Worm (Caenorhabditis elegans) whole organism, L2 larva: Measurements from ENCODE around the gene ZK1248.17.

ENCODE experiments used
- Y55F3AM.14 ChIP-seq: fragments of 200-800 bp; sonication (Bioruptor generic); optimal IDR thresholded peaks from 2 replicates; lab custom pipeline; 2018; ENCODE audit warnings: mild to moderate bottlenecking, missing genetic modification characterization, missing compliant biosample characterization
- elt-3 ChIP-seq: sonication (generic microtip); optimal IDR thresholded peaks from 2 replicates; lab custom pipeline; 2017; ENCODE audit warnings: missing biosample characterization, missing genetic modification characterization
- fos-1 ChIP-seq: fragments of 150-350 bp; optimal IDR thresholded peaks from 2 replicates; lab custom pipeline; 2014; ENCODE audit warnings: missing biosample characterization, missing genetic modification characterization
- lin-39 ChIP-seq: fragments of 150-350 bp; optimal IDR thresholded peaks from 2 replicates; lab custom pipeline; 2014; ENCODE audit warnings: missing biosample characterization, missing genetic modification reagents, missing genetic modification characterization
- mab-5 ChIP-seq: fragments of 150-350 bp; optimal IDR thresholded peaks from 2 replicates; lab custom pipeline; 2014; ENCODE audit warnings: missing biosample characterization, missing genetic modification characterization

DNA sequence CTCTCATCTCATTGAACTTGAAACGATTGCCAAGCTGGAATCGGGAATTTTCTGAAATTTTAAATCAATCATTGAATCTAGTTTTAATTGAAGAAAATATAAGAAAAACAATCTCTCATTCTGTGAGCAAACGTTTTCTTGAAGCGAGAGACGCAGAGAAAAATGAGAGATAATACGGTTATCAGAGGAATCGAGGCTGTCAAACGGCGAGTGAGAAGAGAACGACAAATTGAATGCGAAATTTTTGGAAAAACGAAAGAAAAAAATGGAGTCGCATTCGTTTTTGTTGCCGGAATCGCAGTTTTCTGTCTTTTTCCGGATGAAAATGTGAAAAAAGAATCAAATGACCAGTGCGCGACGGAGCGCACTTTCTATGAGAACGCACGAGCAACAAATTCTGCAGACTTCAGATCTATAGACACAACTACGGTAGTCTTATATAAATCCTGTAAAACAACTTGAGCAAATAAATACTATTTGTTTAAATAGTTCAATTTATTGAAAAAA is 28.3 kb upstream of the ZK1248.17 start, which contains the start of gene tex-2:
- no peak for TF ChIP-seq elt-3 (tag; lab: Kevin White, UChicago)
- no peak for TF ChIP-seq lin-39 (tag; lab: Kevin White, UChicago)
- peak; percentile 77 for TF ChIP-seq fos-1 (tag; lab: Kevin White, UChicago)
- TF ChIP-seq Y55F3AM.14 (GFP tag; lab: Kevin White, UChicago): no peak
- no peak for TF ChIP-seq mab-5 (tag; lab: Kevin White, UChicago)
